Fruit fly (Drosophila melanogaster) whole organism, wandering third instar larva: ENCODE measurements around the gene CG6966.

Source experiments
- Abd-B ChIP-seq: fragments of >200 bp; optimal IDR thresholded peaks from 2 replicates; lab custom pipeline; 2017; ENCODE audit warnings: missing biosample characterization, missing genetic modification characterization
- CG32264 ChIP-seq: fragments of 200-800 bp; sonication (Bioruptor generic); optimal IDR thresholded peaks from 2 replicates; lab custom pipeline; 2016; ENCODE audit warnings: missing biosample characterization, missing genetic modification characterization
- CG9705 ChIP-seq: fragments of 200-800 bp; sonication (Bioruptor generic); optimal IDR thresholded peaks from 2 replicates; lab custom pipeline; 2018; ENCODE audit warnings: missing biosample characterization, mild to moderate bottlenecking, missing genetic modification characterization
- CrebA ChIP-seq: fragments of 200-800 bp; sonication (Bioruptor generic); optimal IDR thresholded peaks from 2 replicates; lab custom pipeline; 2016; ENCODE audit warnings: missing biosample characterization, mild to moderate bottlenecking, missing genetic modification characterization, borderline replicate concordance
- Dfd ChIP-seq: fragments of >200 bp; optimal IDR thresholded peaks from 2 replicates; lab custom pipeline; 2017; ENCODE audit warnings: missing biosample characterization, missing genetic modification characterization
- Dif ChIP-seq: fragments of 200-275, 200-300 bp; sonication (Bioruptor generic); optimal IDR thresholded peaks from 2 replicates; lab custom pipeline; 2018; ENCODE audit warnings: missing biosample characterization, missing genetic modification characterization; ENCODE audit not compliant: partially characterized antibody
- GATAd ChIP-seq: sonication (Bioruptor generic); optimal IDR thresholded peaks from 2 replicates; lab custom pipeline; 2016; ENCODE audit warnings: missing biosample characterization, missing genetic modification characterization
- HLH106 ChIP-seq: fragments of 200-800 bp; optimal IDR thresholded peaks from 3 replicates; lab custom pipeline; 2019; ENCODE audit warnings: missing biosample characterization, mild to moderate bottlenecking, missing genetic modification characterization, moderate library complexity
- Hnf4 ChIP-seq: fragments of 200-800 bp; sonication (Bioruptor generic); optimal IDR thresholded peaks from 2 replicates; lab custom pipeline; 2016; ENCODE audit warnings: missing biosample characterization, mild to moderate bottlenecking, missing genetic modification characterization
- Hr78 ChIP-seq: fragments of >200 bp; optimal IDR thresholded peaks from 2 replicates; lab custom pipeline; 2017; ENCODE audit warnings: missing biosample characterization, missing genetic modification characterization
- Hr83 ChIP-seq: fragments of 200-300 bp; sonication (Bioruptor generic); optimal IDR thresholded peaks from 2 replicates; lab custom pipeline; 2016; ENCODE audit warnings: missing biosample characterization, mild to moderate bottlenecking, missing genetic modification characterization, moderate library complexity; ENCODE audit not compliant: poor library complexity, severe bottlenecking
- Jra ChIP-seq: sonication (Bioruptor generic); optimal IDR thresholded peaks from 2 replicates; lab custom pipeline; 2016; ENCODE audit warnings: missing biosample characterization, missing genetic modification characterization
- Mio ChIP-seq: sonication (Bioruptor generic); optimal IDR thresholded peaks from 2 replicates; lab custom pipeline; 2016; ENCODE audit warnings: missing biosample characterization, missing genetic modification characterization
- Myc ChIP-seq: fragments of >200 bp; optimal IDR thresholded peaks from 2 replicates; lab custom pipeline; 2017
- N ChIP-seq: fragments of >200 bp; optimal IDR thresholded peaks from 2 replicates; lab custom pipeline; 2018; ENCODE audit warnings: missing biosample characterization, missing external identifiers, missing genetic modification characterization
- OdsH ChIP-seq: fragments of 200-800 bp; sonication (Bioruptor generic); optimal IDR thresholded peaks from 2 replicates; lab custom pipeline; 2016; ENCODE audit warnings: missing biosample characterization, mild to moderate bottlenecking, missing genetic modification characterization
- Rel ChIP-seq, 2 experiments: fragments of 200-800 bp; sonication (Bioruptor generic) in 1 of 2; optimal IDR thresholded peaks; 2 replicates in 1 of 2; 3 replicates in 1 of 2; lab custom pipeline; 2016 to 2019; ENCODE audit warnings: mild to moderate bottlenecking in 2 of 2, missing biosample characterization in 2 of 2, missing genetic modification characterization in 2 of 2, moderate library complexity in 1 of 2
- Sp1 ChIP-seq: fragments of 200-800 bp; sonication (Bioruptor generic); optimal IDR thresholded peaks from 3 replicates; lab custom pipeline; 2019; ENCODE audit warnings: missing biosample characterization, mild to moderate bottlenecking, missing genetic modification characterization, moderate library complexity
- Vsx2 ChIP-seq: fragments of 200-300, 225-300 bp; sonication (Bioruptor generic); optimal IDR thresholded peaks from 2 replicates; lab custom pipeline; 2018; ENCODE audit warnings: missing biosample characterization, missing genetic modification characterization; ENCODE audit not compliant: partially characterized antibody
- br ChIP-seq: fragments of 200-800 bp; sonication (Bioruptor generic); optimal IDR thresholded peaks from 2 replicates; lab custom pipeline; 2016; ENCODE audit warnings: missing biosample characterization, missing genetic modification characterization
- brk ChIP-seq: fragments of 200-800 bp; sonication (Bioruptor generic); optimal IDR thresholded peaks from 2 replicates; lab custom pipeline; 2016; ENCODE audit warnings: missing biosample characterization, mild to moderate bottlenecking, missing genetic modification characterization
- dl ChIP-seq, 2 experiments: fragments of 175-275, 200-275 bp in 1 of 2; fragments of 200-275 bp in 1 of 2; sonication (Bioruptor generic); optimal IDR thresholded peaks; lab custom pipeline; 2018; ENCODE audit warnings: mild to moderate bottlenecking in 2 of 2, missing biosample characterization in 2 of 2, missing genetic modification characterization in 2 of 2, moderate library complexity in 2 of 2; ENCODE audit not compliant: partially characterized antibody in 2 of 2, insufficient read depth in 1 of 2
- dmrt93B ChIP-seq: fragments of 200-800 bp; sonication (Bioruptor generic); optimal IDR thresholded peaks from 2 replicates; lab custom pipeline; 2018; ENCODE audit warnings: missing biosample characterization, mild to moderate bottlenecking, missing genetic modification characterization
- dsf ChIP-seq: sonication (Bioruptor generic); optimal IDR thresholded peaks from 2 replicates; lab custom pipeline; 2016; ENCODE audit warnings: missing biosample characterization, missing genetic modification characterization, borderline replicate concordance
- ey ChIP-seq: fragments of 200-800 bp; sonication (Bioruptor generic); optimal IDR thresholded peaks from 2 replicates; lab custom pipeline; 2016; ENCODE audit warnings: missing biosample characterization, missing genetic modification characterization
- foxo ChIP-seq, 2 experiments: fragments of 200-800 bp; sonication (Bioruptor generic); optimal IDR thresholded peaks; 2 replicates in 1 of 2; 3 replicates in 1 of 2; lab custom pipeline; 2016 to 2017; ENCODE audit warnings: missing biosample characterization in 2 of 2, missing genetic modification characterization in 2 of 2
- fru ChIP-seq: fragments of 200-800 bp; sonication (Bioruptor generic); optimal IDR thresholded peaks from 3 replicates; lab custom pipeline; 2016; ENCODE audit warnings: missing biosample characterization, mild to moderate bottlenecking, missing genetic modification characterization
- h ChIP-seq: fragments of 200-800 bp; sonication (Bioruptor generic); optimal IDR thresholded peaks from 3 replicates; lab custom pipeline; 2016; ENCODE audit warnings: missing biosample characterization, mild to moderate bottlenecking, missing genetic modification characterization
- jim ChIP-seq: fragments of 175-275, 200-325 bp; sonication (Bioruptor generic); optimal IDR thresholded peaks from 2 replicates; lab custom pipeline; 2016; ENCODE audit warnings: missing biosample characterization, mild to moderate bottlenecking, missing genetic modification characterization
- lola ChIP-seq: fragments of >200 bp; optimal IDR thresholded peaks from 2 replicates; lab custom pipeline; 2017; ENCODE audit warnings: missing biosample characterization, missing genetic modification characterization
- pan ChIP-seq: fragments of >200 bp; optimal IDR thresholded peaks from 2 replicates; lab custom pipeline; 2017
- psq ChIP-seq: fragments of 200-800 bp; sonication (Bioruptor generic); optimal IDR thresholded peaks from 3 replicates; lab custom pipeline; 2017; ENCODE audit warnings: missing biosample characterization, mild to moderate bottlenecking, missing genetic modification characterization, moderate library complexity
- rgr ChIP-seq: fragments of 200-800 bp; sonication (Bioruptor generic); optimal IDR thresholded peaks from 3 replicates; lab custom pipeline; 2016; ENCODE audit warnings: missing biosample characterization, mild to moderate bottlenecking, missing genetic modification characterization
- sage ChIP-seq: fragments of 200-800 bp; sonication (Bioruptor generic); optimal IDR thresholded peaks from 2 replicates; lab custom pipeline; 2016; ENCODE audit warnings: missing biosample characterization, mild to moderate bottlenecking, missing genetic modification characterization
- sv ChIP-seq: fragments of 200-800 bp; sonication (Bioruptor generic); optimal IDR thresholded peaks from 3 replicates; lab custom pipeline; 2016; ENCODE audit warnings: missing biosample characterization, missing genetic modification characterization
- tai ChIP-seq: sonication (Bioruptor generic); optimal IDR thresholded peaks from 2 replicates; lab custom pipeline; 2016; ENCODE audit warnings: missing biosample characterization, missing genetic modification characterization
- usp ChIP-seq: fragments of >200 bp; optimal IDR thresholded peaks from 2 replicates; lab custom pipeline; 2017; ENCODE audit warnings: missing biosample characterization, missing genetic modification characterization
- woc ChIP-seq: sonication (Bioruptor generic); optimal IDR thresholded peaks from 2 replicates; lab custom pipeline; 2016; ENCODE audit warnings: missing biosample characterization, mild to moderate bottlenecking, missing genetic modification characterization

The CG6966 gene

dm6 chr3R:15092784-15093183, 2.6 kb downstream of the CG6966 start:
- TF ChIP-seq br (no peak), CG32264 (no peak), dmrt93B (no peak), Myc (lab: Kevin White, UChicago) (no peak), Mio (GFP tag; lab: Kevin White, UChicago) (no peak), ey (GFP tag; lab: Kevin White, UChicago) (no peak), Jra (GFP tag; lab: Kevin White, UChicago) (no peak), N (no peak), Hr78 (GFP tag; lab: Kevin White, UChicago) (no peak), Dif (GFP tag; lab: Kevin White, UChicago) (no peak), Sp1 (GFP tag; lab: Kevin White, UChicago) (no peak), OdsH (GFP tag; lab: Kevin White, UChicago) (no peak), h (no peak), brk (GFP tag; lab: Kevin White, UChicago) (no peak), Vsx2 (GFP tag; lab: Kevin White, UChicago) (no peak), tai (GFP tag; lab: Kevin White, UChicago) (no peak), sv (GFP tag; lab: Kevin White, UChicago) (no peak)
- TF ChIP-seq, all 38 proteins: peak for 0

dm6 chr3R:15092351-15092750, 3.1 kb downstream of the CG6966 start:
- no peak for TF ChIP-seq Myc (lab: Kevin White, UChicago)
- TF ChIP-seq GATAd = no peak
- TF ChIP-seq Abd-B (GFP tag; lab: Kevin White, UChicago) = no peak
- no peak for TF ChIP-seq Jra (GFP tag; lab: Kevin White, UChicago)
- TF ChIP-seq dl (GFP tag; optimal IDR thresholded peaks at IDR 0.05; lab: Kevin White, UChicago; ENCODE audit: insufficient read depth in 1 of 2, partially characterized antibody in 2 of 2) = no peak
- no peak for TF ChIP-seq sage
- peak; percentile 63 for TF ChIP-seq CG9705 (GFP tag; lab: Kevin White, UChicago)
- TF ChIP-seq jim (GFP tag; lab: Kevin White, UChicago) = no peak
- TF ChIP-seq dmrt93B = peak; percentile 58
- TF ChIP-seq Rel (GFP tag; optimal IDR thresholded peaks at IDR 0.05; lab: Kevin White, UChicago) = no peak
- no peak for TF ChIP-seq Rel (tag; optimal IDR thresholded peaks at IDR 0.05; lab: Kevin White, UChicago)
- no peak for TF ChIP-seq Vsx2 (GFP tag; lab: Kevin White, UChicago)
- TF ChIP-seq Hr83 (GFP tag; lab: Kevin White, UChicago) = no peak
- peak; percentile 73 for TF ChIP-seq ey (GFP tag; lab: Kevin White, UChicago)
- peak; percentile 8 for TF ChIP-seq dsf (GFP tag; lab: Kevin White, UChicago)
- TF ChIP-seq Dfd (GFP tag; lab: Kevin White, UChicago) = no peak
- no peak for TF ChIP-seq pan (lab: Kevin White, UChicago)
- peak; percentile 40 for TF ChIP-seq psq (GFP tag; lab: Kevin White, UChicago)
- no peak for TF ChIP-seq Mio (GFP tag; lab: Kevin White, UChicago)
- TF ChIP-seq tai (GFP tag; lab: Kevin White, UChicago) = peak; percentile 61
- peak; percentile 78 for TF ChIP-seq fru (GFP tag; lab: Kevin White, UChicago)
- TF ChIP-seq Dif (GFP tag; lab: Kevin White, UChicago) = no peak
- TF ChIP-seq woc = peak; percentile 67
- no peak for TF ChIP-seq usp (GFP tag; lab: Kevin White, UChicago)
- peak; percentile 73 for TF ChIP-seq Sp1 (GFP tag; lab: Kevin White, UChicago)
- peak; percentile 63 for TF ChIP-seq rgr (GFP tag; lab: Kevin White, UChicago)
- TF ChIP-seq foxo (GFP tag; optimal IDR thresholded peaks at IDR 0.05; lab: Kevin White, UChicago) = peak in 1 of 2 experiments; percentile 70
- no peak for TF ChIP-seq Hr78 (GFP tag; lab: Kevin White, UChicago)
- TF ChIP-seq h = peak; percentile 69
- TF ChIP-seq sv (GFP tag; lab: Kevin White, UChicago) = no peak
- no peak for TF ChIP-seq N
- TF ChIP-seq HLH106 (tag; lab: Kevin White, UChicago) = peak; percentile 80
- no peak for TF ChIP-seq lola (GFP tag; lab: Kevin White, UChicago)
- TF ChIP-seq brk (GFP tag; lab: Kevin White, UChicago) = peak; percentile 34
- peak; percentile 49 for TF ChIP-seq br
- peak; percentile 53 for TF ChIP-seq Hnf4
- peak; percentile 27 for TF ChIP-seq CG32264
- no peak for TF ChIP-seq CrebA (GFP tag; lab: Kevin White, UChicago)
- peak; percentile 71 for TF ChIP-seq OdsH (GFP tag; lab: Kevin White, UChicago)
